Fruit fly (Drosophila melanogaster) whole organism: Measurements from ENCODE around the gene Chpf.

Experiments
- CG8478 ChIP-seq: fragments of >200 bp; optimal IDR thresholded peaks from 2 replicates; lab custom pipeline; 2018; ENCODE audit warnings: inconsistent platforms
- Dll ChIP-seq: fragments of >200 bp; optimal IDR thresholded peaks from 2 replicates; lab custom pipeline; 2017
- EcR ChIP-seq, 2 experiments: fragments of >200 bp; optimal IDR thresholded peaks; 2 replicates each; lab custom pipeline; 2017; ENCODE audit warnings: missing biosample characterization in 2 of 2, missing genetic modification characterization in 2 of 2, missing genetic modification reagents in 2 of 2
- pan ChIP-seq: fragments of >200 bp; optimal IDR thresholded peaks from 2 replicates; lab custom pipeline; 2017
- psq ChIP-seq: fragments of >200 bp; optimal IDR thresholded peaks from 2 replicates; lab custom pipeline; 2017
- usp ChIP-seq: fragments of >200 bp; optimal IDR thresholded peaks from 2 replicates; lab custom pipeline; 2017; ENCODE audit warnings: missing biosample characterization, missing genetic modification characterization, mixed read lengths

Chpf gene

dm6 chrX:13128750-13129152, 16.5 kb upstream of the Chpf start, which contains the start of the genes CG32638, CG15717 and MFS10:
CG32638 (minus strand) TSS chrX:13128794.
CG15717 (plus strand) TSS chrX:13128952.
MFS10 (plus strand) TSS chrX:13129018.
- TF ChIP-seq pan (no peak), Dll (lab: Kevin White, UChicago) (no peak), psq (lab: Kevin White, UChicago) (no peak), usp (GFP tag; lab: Kevin White, UChicago) (no peak), EcR (GFP tag; optimal IDR thresholded peaks at IDR 0.05; lab: Kevin White, UChicago) (no peak), CG8478 (no peak)

- no peak for TF ChIP-seq psq (lab: Kevin White, UChicago)
- peak; percentile 59 for TF ChIP-seq CG8478
- TF ChIP-seq usp (GFP tag; lab: Kevin White, UChicago), result no peak
- TF ChIP-seq Dll (lab: Kevin White, UChicago), result no peak
- TF ChIP-seq EcR (GFP tag; optimal IDR thresholded peaks at IDR 0.05; lab: Kevin White, UChicago), result no peak
Observed at dm6 chrX:13127973-13128749, 15.9 kb upstream of the Chpf start.

- TF ChIP-seq CG8478, result no peak
- no peak for TF ChIP-seq usp (GFP tag; lab: Kevin White, UChicago)
- no peak for TF ChIP-seq psq (lab: Kevin White, UChicago)
- TF ChIP-seq EcR (GFP tag; optimal IDR thresholded peaks at IDR 0.05; lab: Kevin White, UChicago), result no peak
- TF ChIP-seq pan, result no peak
- TF ChIP-seq Dll (lab: Kevin White, UChicago), result no peak
Observed at dm6 chrX:13125559-13125958, 13.3 kb upstream of the Chpf start.

- no peak for TF ChIP-seq CG8478
- no peak for TF ChIP-seq Dll (lab: Kevin White, UChicago)
- TF ChIP-seq usp (GFP tag; lab: Kevin White, UChicago), result no peak
- TF ChIP-seq EcR (GFP tag; optimal IDR thresholded peaks at IDR 0.05; lab: Kevin White, UChicago), result no peak
- no peak for TF ChIP-seq psq (lab: Kevin White, UChicago)
- TF ChIP-seq pan, result no peak
Observed at dm6 chrX:13116438-13117243, 4.4 kb upstream of the Chpf start.

- TF ChIP-seq pan (no peak), psq (lab: Kevin White, UChicago) (no peak), usp (GFP tag; lab: Kevin White, UChicago) (no peak)
Observed at dm6 chrX:13114861-13115260, 2.6 kb upstream of the Chpf start, which contains the start of gene CG42237. CG42237 (plus strand) TSS chrX:13115131.

dm6 chrX:13113863-13114407, 1.7 kb upstream of the Chpf start:
- TF ChIP-seq EcR (GFP tag; optimal IDR thresholded peaks at IDR 0.05; lab: Kevin White, UChicago) (no peak), pan (no peak), CG8478 (no peak), psq (lab: Kevin White, UChicago) (no peak), Dll (lab: Kevin White, UChicago) (no peak), usp (GFP tag; lab: Kevin White, UChicago) (no peak)

- TF ChIP-seq pan, result no peak
- no peak for TF ChIP-seq psq (lab: Kevin White, UChicago)
- TF ChIP-seq Dll (lab: Kevin White, UChicago), result no peak
- no peak for TF ChIP-seq usp (GFP tag; lab: Kevin White, UChicago)
- no peak for TF ChIP-seq CG8478
- TF ChIP-seq EcR (GFP tag; optimal IDR thresholded peaks at IDR 0.05; lab: Kevin White, UChicago), result no peak
Observed at dm6 chrX:13111832-13112231, 430 bp downstream of the Chpf start.

- TF ChIP-seq psq (lab: Kevin White, UChicago) (no peak), CG8478 (no peak), Dll (lab: Kevin White, UChicago) (no peak), pan (no peak), EcR (GFP tag; optimal IDR thresholded peaks at IDR 0.05; lab: Kevin White, UChicago) (no peak), usp (GFP tag; lab: Kevin White, UChicago) (no peak)
Observed at dm6 chrX:13109583-13110126, 2.6 kb downstream of the Chpf start.

- no peak for TF ChIP-seq CG8478
- TF ChIP-seq EcR (GFP tag; optimal IDR thresholded peaks at IDR 0.05; lab: Kevin White, UChicago), result no peak
- no peak for TF ChIP-seq usp (GFP tag; lab: Kevin White, UChicago)
- no peak for TF ChIP-seq pan
- TF ChIP-seq Dll (lab: Kevin White, UChicago), result no peak
- TF ChIP-seq psq (lab: Kevin White, UChicago), result no peak
Observed at dm6 chrX:13108144-13108824, 4.0 kb downstream of the Chpf start, which contains the start of gene Fer3HCH. Fer3HCH (minus strand) TSS chrX:13108194.

dm6 chrX:13105220-13105619, 7.0 kb downstream of the Chpf start:
- TF ChIP-seq usp (GFP tag; lab: Kevin White, UChicago) (no peak), CG8478 (no peak), pan (no peak), psq (lab: Kevin White, UChicago) (no peak), Dll (lab: Kevin White, UChicago) (no peak), EcR (GFP tag; optimal IDR thresholded peaks at IDR 0.05; lab: Kevin White, UChicago) (no peak)

- TF ChIP-seq EcR (GFP tag; optimal IDR thresholded peaks at IDR 0.05; lab: Kevin White, UChicago), result no peak
- no peak for TF ChIP-seq CG8478
- TF ChIP-seq usp (GFP tag; lab: Kevin White, UChicago), result no peak
- TF ChIP-seq pan, result no peak
- no peak for TF ChIP-seq Dll (lab: Kevin White, UChicago)
- no peak for TF ChIP-seq psq (lab: Kevin White, UChicago)
Observed at dm6 chrX:13104571-13104970, 7.7 kb downstream of the Chpf start.
